Fruit fly (Drosophila melanogaster): ENCODE measurements around the gene Diap1.

- TF ChIP-seq cato (GFP tag; optimal IDR thresholded peaks at IDR 0.05; ENCODE audit: borderline replicate concordance) (no peak), BtbVII (GFP tag; optimal IDR thresholded peaks at IDR 0.05) (no peak), en (GFP tag; optimal IDR thresholded peaks at IDR 0.05) (no peak), ems (GFP tag; optimal IDR thresholded peaks at IDR 0.05) (no peak), HmgZ (tag; optimal IDR thresholded peaks at IDR 0.05) (no peak), CG2120 (GFP tag; optimal IDR thresholded peaks at IDR 0.05) (no peak)
Measured at dm6 chr3L:16018721-16019120, 32.1 kb downstream of the Diap1 start.
